Fruit fly (Drosophila melanogaster): ENCODE data around the gene GstO3.

Gene GstO3

DNA sequence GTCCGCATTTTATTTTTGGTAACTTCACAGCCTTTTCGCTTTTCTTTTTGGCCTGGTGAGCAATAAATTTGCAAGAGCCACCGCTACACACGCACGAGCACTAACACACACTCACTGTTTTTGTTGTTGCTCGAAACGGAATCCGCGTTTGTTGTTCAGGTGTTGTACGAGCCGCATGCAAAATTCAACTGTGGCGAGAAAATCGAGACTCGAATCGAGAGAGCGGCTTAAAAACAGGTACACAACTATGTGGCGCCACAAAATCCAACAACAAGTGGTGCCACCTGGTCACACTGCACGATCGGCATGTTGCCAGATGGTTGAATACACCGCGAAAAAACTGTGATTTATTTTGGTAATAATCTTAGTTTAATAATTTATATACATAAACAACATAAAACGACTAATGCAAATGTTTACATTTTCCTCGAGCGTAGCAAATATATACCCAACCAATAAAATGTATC is 11.7 kb upstream of the GstO3 start, which contains the start of gene CG43163:
CG43163 (minus strand) TSS at position 172 of the 467 bp plus-strand sequence.
- TF ChIP-seq OdsH (GFP tag; optimal IDR thresholded peaks at IDR 0.05) (no peak), Eip75B (GFP tag; optimal IDR thresholded peaks at IDR 0.05) (no peak), Eip78C (GFP tag) (peak; percentile 92), CG1621 (tag; optimal IDR thresholded peaks at IDR 0.05) (peak; percentile 36), esn (GFP tag; optimal IDR thresholded peaks at IDR 0.05) (peak; percentile 78), CG6808 (GFP tag; optimal IDR thresholded peaks at IDR 0.05) (no peak), cyc (GFP tag; optimal IDR thresholded peaks at IDR 0.05) (peak; percentile 57), lz (GFP tag; optimal IDR thresholded peaks at IDR 0.05) (peak; percentile 70), Lpt (GFP tag; optimal IDR thresholded peaks at IDR 0.05) (peak; percentile 55), topi (GFP tag; optimal IDR thresholded peaks at IDR 0.05) (peak; percentile 69), pdm3 (GFP tag; optimal IDR thresholded peaks at IDR 0.05) (no peak), CG32006 (GFP tag; optimal IDR thresholded peaks at IDR 0.05) (no peak), eg (GFP tag; IDR thresholded peaks at IDR 0.05) (peak; percentile 81), svp (GFP tag) (no peak), Sox15 (GFP tag; optimal IDR thresholded peaks at IDR 0.05) (peak; percentile 19), achi (GFP tag; optimal IDR thresholded peaks at IDR 0.05) (peak; percentile 67), salr (GFP tag; optimal IDR thresholded peaks at IDR 0.05) (peak; percentile 16 to 42), CG11902 (GFP tag; optimal IDR thresholded peaks at IDR 0.05) (no peak), CG6854 (GFP tag; optimal IDR thresholded peaks at IDR 0.05) (peak; percentile 6), CG7368 (GFP tag; optimal IDR thresholded peaks at IDR 0.05) (peak; percentile 14), CG11294 (GFP tag; IDR thresholded peaks at IDR 0.05) (no peak; the same call in 1 of the 2 replicates), Hr38 (GFP tag; optimal IDR thresholded peaks at IDR 0.05) (no peak), CG6163 (GFP tag; IDR thresholded peaks at IDR 0.05) (peak; percentile 78), CG11762 (GFP tag; optimal IDR thresholded peaks at IDR 0.05; ENCODE audit: insufficient read depth) (peak; percentile 38), Ets96B (tag; optimal IDR thresholded peaks at IDR 0.05) (peak; percentile 51), CG31627 (GFP tag; optimal IDR thresholded peaks at IDR 0.05) (peak; percentile 63), CG15336 (GFP tag; IDR thresholded peaks at IDR 0.05) (peak; percentile 79), acj6 (GFP tag; optimal IDR thresholded peaks at IDR 0.05) (no peak), CG3032 (tag; optimal IDR thresholded peaks at IDR 0.05) (peak; percentile 52), Hr39 (GFP tag; optimal IDR thresholded peaks at IDR 0.05) (no peak), CG16779 (tag; optimal IDR thresholded peaks at IDR 0.05) (no peak), fd59A (GFP tag; optimal IDR thresholded peaks at IDR 0.05) (no peak), CG8319 (GFP tag; optimal IDR thresholded peaks at IDR 0.05) (peak; percentile 14), spab (GFP tag; optimal IDR thresholded peaks at IDR 0.05) (no peak), vri (GFP tag; optimal IDR thresholded peaks at IDR 0.05) (no peak), Sox102F (GFP tag; optimal IDR thresholded peaks at IDR 0.05) (no peak), CG8119 (GFP tag; IDR thresholded peaks at IDR 0.05) (peak; percentile 71; the same call in 2 of the 3 replicates), CG3919 (GFP tag; optimal IDR thresholded peaks at IDR 0.05) (no peak), CG6276 (GFP tag; optimal IDR thresholded peaks at IDR 0.05) (no peak), Met (GFP tag; optimal IDR thresholded peaks at IDR 0.05) (no peak), CG9139 (GFP tag; optimal IDR thresholded peaks at IDR 0.05) (peak; percentile 19), CG10669 (GFP tag; optimal IDR thresholded peaks at IDR 0.05) (peak; percentile 54), Hr4 (GFP tag; optimal IDR thresholded peaks at IDR 0.05) (no peak), Smox (GFP tag; optimal IDR thresholded peaks at IDR 0.05) (no peak), Sox14 (GFP tag; optimal IDR thresholded peaks at IDR 0.05) (peak; percentile 76), CG6792 (GFP tag; optimal IDR thresholded peaks at IDR 0.05) (peak; percentile 56), dsx (GFP tag; optimal IDR thresholded peaks at IDR 0.05; ENCODE audit: poor library complexity, severe bottlenecking) (peak; percentile 82), CG34406 (GFP tag; optimal IDR thresholded peaks at IDR 0.05) (peak; percentile 60), Gug (GFP tag; IDR thresholded peaks at IDR 0.05) (peak; percentile 52), Eip93F (GFP tag; optimal IDR thresholded peaks at IDR 0.05) (no peak), dac (GFP tag; optimal IDR thresholded peaks at IDR 0.05) (no peak), CG10631 (GFP tag; optimal IDR thresholded peaks at IDR 0.05) (no peak), Blimp-1 (GFP tag; optimal IDR thresholded peaks at IDR 0.05) (no peak)

Data from whole organism, prepupa.